Worm (Caenorhabditis elegans) whole organism, midembryonic: Measurements from ENCODE around the gene K03B4.8.
"Not testable (repeated sequence)": the region's sequence is repeated elsewhere in the genome, so short reads cannot be mapped to it uniquely, and the experiment has no call there.

ENCODE experiments used
- T22C8.4 ChIP-seq: fragments of 200-800 bp; sonication (Bioruptor generic); IDR thresholded peaks from 2 replicates; pipeline ENCODE4 v1.3.6; 2022; ENCODE audit warnings: missing genetic modification characterization, missing compliant biosample characterization
- cog-1 ChIP-seq: sonication (generic microtip); optimal IDR thresholded peaks from 2 replicates; lab custom pipeline; 2016; ENCODE audit warnings: missing genetic modification characterization, missing compliant biosample characterization
- flt-1 ChIP-seq: fragments of 200-800 bp; sonication (Bioruptor generic); IDR thresholded peaks from 2 replicates; pipeline ENCODE4 v1.3.6; 2022; ENCODE audit warnings: missing genetic modification characterization, missing compliant biosample characterization
- klf-2 ChIP-seq: fragments of 200-800 bp; sonication (Bioruptor generic); conservative IDR thresholded peaks from 2 replicates; pipeline ENCODE4 v1.3.6; 2022; ENCODE audit warnings: missing genetic modification reagents, missing genetic modification characterization, missing compliant biosample characterization
- med-1 ChIP-seq: sonication (generic microtip); optimal IDR thresholded peaks from 2 replicates; lab custom pipeline; 2017; ENCODE audit warnings: missing genetic modification characterization, mild to moderate bottlenecking, missing compliant biosample characterization, antibody characterized with exemption, missing genetic modification reagents; ENCODE audit not compliant: insufficient read depth
- ref-1 ChIP-seq: fragments of 200-800 bp; sonication (Bioruptor generic); conservative IDR thresholded peaks from 2 replicates; pipeline ENCODE4 v1.3.6; 2022; ENCODE audit warnings: missing genetic modification reagents, missing genetic modification characterization, missing compliant biosample characterization
- tab-1 ChIP-seq: fragments of 200-800 bp; sonication (Bioruptor generic); IDR thresholded peaks from 2 replicates; pipeline ENCODE4 v1.3.6; 2022; ENCODE audit warnings: missing genetic modification characterization, missing compliant biosample characterization
- ztf-23 ChIP-seq: fragments of 200-800 bp; sonication (Bioruptor generic); IDR thresholded peaks from 2 replicates; pipeline ENCODE4 v1.3.6; 2022; ENCODE audit warnings: missing genetic modification reagents, missing genetic modification characterization, missing compliant biosample characterization
- ztf-29 ChIP-seq: fragments of 200-800 bp; sonication (Bioruptor generic); IDR thresholded peaks from 2 replicates; pipeline ENCODE4 v1.3.6; 2022; ENCODE audit warnings: missing genetic modification reagents, missing genetic modification characterization, missing compliant biosample characterization

ce11 chrV:4632808-4633207 lies 41.6 kb downstream of the K03B4.8 start:
- TF ChIP-seq cog-1 (tag; lab: Kevin White, UChicago); ztf-23; ztf-29 (GFP tag; lab: Robert Waterston, UW); flt-1 (GFP tag; lab: Robert Waterston, UW); klf-2 (GFP tag; lab: Robert Waterston, UW); med-1 (GFP tag; lab: Kevin White, UChicago); T22C8.4 (GFP tag; lab: Robert Waterston, UW); ref-1 (GFP tag; lab: Robert Waterston, UW): not testable (repeated sequence)
- TF ChIP-seq tab-1, result peak; percentile 58; the same call in 1 of the 2 replicates
